Worm (Caenorhabditis elegans): Measurements from ENCODE around the gene Y50E8A.2.

Y50E8A.2 gene

DNA sequence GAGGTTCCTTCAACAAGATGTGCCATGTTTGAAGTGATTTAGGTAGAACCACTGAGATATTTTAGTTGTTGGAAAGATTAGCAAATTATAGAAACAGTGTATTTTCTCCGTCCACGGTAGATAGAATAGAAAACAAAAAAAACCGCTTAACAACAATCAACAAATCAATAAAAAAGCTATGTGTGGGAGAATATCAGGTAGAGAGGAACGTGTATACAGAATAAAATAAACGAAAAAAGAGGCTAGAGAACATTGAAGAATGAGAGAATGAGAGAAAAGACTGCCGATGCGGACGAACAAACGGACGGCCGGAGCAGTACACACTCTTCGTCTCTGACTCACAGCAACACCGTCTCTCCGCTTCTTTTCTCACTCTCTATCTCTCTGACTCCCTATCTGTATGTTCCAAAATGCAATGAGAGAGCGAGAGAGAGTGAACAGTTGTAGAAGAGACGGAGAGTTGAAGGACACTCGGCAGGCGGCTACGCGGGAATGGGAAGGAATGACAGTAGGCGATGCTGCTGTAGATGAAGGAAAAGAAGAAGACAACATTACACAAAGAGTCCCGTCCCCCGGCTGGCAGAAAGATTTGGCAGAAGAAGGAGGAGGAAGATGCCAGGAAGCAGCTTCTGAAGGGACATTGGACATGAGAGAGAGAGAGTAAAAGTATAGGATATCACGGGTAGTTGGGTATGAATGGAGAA, 31.9 kb downstream of the Y50E8A.2 start, which contains the start of gene unc-112 (continued):
- no peak for TF ChIP-seq ztf-6 (GFP tag; IDR thresholded peaks at IDR 0.05)
- TF ChIP-seq snpc-1.1 (tag; optimal IDR thresholded peaks at IDR 0.05; ENCODE audit: insufficient read depth): no peak
- no peak for TF ChIP-seq D2030.7 (GFP tag; IDR thresholded peaks at IDR 0.05)
- peak; percentile 25 to 29 for TF ChIP-seq let-607 (tag; optimal IDR thresholded peaks at IDR 0.05)
- no peak for TF ChIP-seq rec-8 (tag; optimal IDR thresholded peaks at IDR 0.05)
- TF ChIP-seq xnd-1 (tag; optimal IDR thresholded peaks at IDR 0.05): no peak
- no peak for TF ChIP-seq F37B4.10 (GFP tag; IDR thresholded peaks at IDR 0.05)
- no peak for TF ChIP-seq attf-3 (GFP tag; conservative IDR thresholded peaks at IDR 0.05)
- no peak for TF ChIP-seq ztf-22 (GFP tag; optimal IDR thresholded peaks at IDR 0.05)
- peak; percentile 46 for TF ChIP-seq snpc-4 (GFP tag; optimal IDR thresholded peaks at IDR 0.05)
- TF ChIP-seq snpc-4 (tag; optimal IDR thresholded peaks at IDR 0.05): peak; percentile 31 to 76 (median 56)
- no peak for TF ChIP-seq pha-4 (tag; optimal IDR thresholded peaks at IDR 0.05)
- no peak for TF ChIP-seq akir-1 (GFP tag; optimal IDR thresholded peaks at IDR 0.05)
- TF ChIP-seq dpff-1 (tag; optimal IDR thresholded peaks at IDR 0.05): no peak
- no peak for TF ChIP-seq lin-26 (GFP tag; IDR thresholded peaks at IDR 0.05)
- no peak for TF ChIP-seq madf-8 (GFP tag; conservative IDR thresholded peaks at IDR 0.05)
- no peak for TF ChIP-seq madf-6 (GFP tag; IDR thresholded peaks at IDR 0.05)
- TF ChIP-seq zim-3 (tag; optimal IDR thresholded peaks at IDR 0.05): no peak
- peak; percentile 62 for TF ChIP-seq ceh-27 (GFP tag; optimal IDR thresholded peaks at IDR 0.05)
- TF ChIP-seq ceh-79 (tag; optimal IDR thresholded peaks at IDR 0.05): no peak
- no peak for TF ChIP-seq lir-1 (GFP tag; conservative IDR thresholded peaks at IDR 0.05)
- TF ChIP-seq T07F8.4 (tag; optimal IDR thresholded peaks at IDR 0.05): no peak
- no peak for TF ChIP-seq Y53G8AR.9 (GFP tag; conservative IDR thresholded peaks at IDR 0.05)
- TF ChIP-seq F23B12.7 (tag; optimal IDR thresholded peaks at IDR 0.05; ENCODE audit: insufficient read depth): peak; percentile 81
- no peak for TF ChIP-seq rpc-1 (optimal IDR thresholded peaks at IDR 0.05)
- TF ChIP-seq rpc-1 (tag; optimal IDR thresholded peaks at IDR 0.05): no peak
- TF ChIP-seq ceh-91 (GFP tag; IDR thresholded peaks at IDR 0.05): no peak
- TF ChIP-seq chd-7 (tag; optimal IDR thresholded peaks at IDR 0.05): no peak
- no peak for TF ChIP-seq Y67H2A.10 (GFP tag; conservative IDR thresholded peaks at IDR 0.05)
- TF ChIP-seq bed-1 (GFP tag; IDR thresholded peaks at IDR 0.05): no peak
- no peak for TF ChIP-seq die-1 (tag; optimal IDR thresholded peaks at IDR 0.05)
- no peak for TF ChIP-seq madf-10 (tag; optimal IDR thresholded peaks at IDR 0.05)
- TF ChIP-seq ama-1 (optimal IDR thresholded peaks at IDR 0.05): no peak
- no peak for TF ChIP-seq ama-1 (GFP tag; optimal IDR thresholded peaks at IDR 0.05)
- TF ChIP-seq F57A8.1 (GFP tag; optimal IDR thresholded peaks at IDR 0.05): no peak
- TF ChIP-seq F49E8.2 (tag; optimal IDR thresholded peaks at IDR 0.05; ENCODE audit: insufficient read depth): no peak
- TF ChIP-seq unc-130 (GFP tag; optimal IDR thresholded peaks at IDR 0.05): no peak
- TF ChIP-seq B0019.2 (GFP tag; conservative IDR thresholded peaks at IDR 0.05): no peak
- no peak for TF ChIP-seq bed-2 (GFP tag; IDR thresholded peaks at IDR 0.05)
- TF ChIP-seq unc-62 (GFP tag; optimal IDR thresholded peaks at IDR 0.05): no peak
- TF ChIP-seq snpc-3.4 (tag; optimal IDR thresholded peaks at IDR 0.05): no peak
- no peak for TF ChIP-seq cebp-1 (GFP tag; IDR thresholded peaks at IDR 0.05)
- peak; percentile 73 for TF ChIP-seq cebp-1 (tag; optimal IDR thresholded peaks at IDR 0.05)
- TF ChIP-seq hrde-1 (tag; optimal IDR thresholded peaks at IDR 0.05; ENCODE audit: borderline replicate concordance): no peak
- no peak for TF ChIP-seq ztf-3 (GFP tag; optimal IDR thresholded peaks at IDR 0.05)
- no peak for TF ChIP-seq nfya-2 (GFP tag; IDR thresholded peaks at IDR 0.05)
- TF ChIP-seq hmg-1.2 (GFP tag; IDR thresholded peaks at IDR 0.05): peak; percentile 86
- no peak for TF ChIP-seq Y95B8A.8 (GFP tag; IDR thresholded peaks at IDR 0.05)
